Fruit fly (Drosophila melanogaster) whole organism, embryonic: Measurements from ENCODE around the gene CG46309.

Source experiments
- CG14710 ChIP-seq: fragments of 200-800 bp; sonication (Bioruptor generic); optimal IDR thresholded peaks from 3 replicates; lab custom pipeline; 2019; ENCODE audit warnings: missing biosample characterization, mild to moderate bottlenecking, missing genetic modification characterization, moderate library complexity
- CG15073 ChIP-seq: fragments of 200-800 bp; sonication (Bioruptor generic); optimal IDR thresholded peaks from 2 replicates; lab custom pipeline; 2016; ENCODE audit warnings: missing biosample characterization, missing genetic modification characterization
- CG15479 ChIP-seq: fragments of 200-800 bp; sonication (Bioruptor generic); optimal IDR thresholded peaks from 3 replicates; lab custom pipeline; 2019; ENCODE audit warnings: missing biosample characterization, mild to moderate bottlenecking, missing genetic modification characterization, moderate library complexity
- CG16779 ChIP-seq: fragments of 200-800 bp; sonication (Bioruptor generic); IDR thresholded peaks from 2 replicates; pipeline ENCODE4 v1.3.6; 2022; ENCODE audit warnings: missing biosample characterization, missing genetic modification characterization
- CG17912 ChIP-seq: fragments of 200-800 bp; sonication (Bioruptor generic); optimal IDR thresholded peaks from 2 replicates; lab custom pipeline; 2018; ENCODE audit warnings: missing biosample characterization, mild to moderate bottlenecking, missing genetic modification characterization
- CG18011 ChIP-seq: fragments of 200-800 bp; sonication (Bioruptor generic); optimal IDR thresholded peaks from 2 replicates; lab custom pipeline; 2017; ENCODE audit warnings: missing biosample characterization, missing genetic modification characterization, mild to moderate bottlenecking, moderate library complexity, missing genotype
- CG1832 ChIP-seq: fragments of 200-800 bp; sonication (Bioruptor generic); optimal IDR thresholded peaks from 2 replicates; lab custom pipeline; 2017; ENCODE audit warnings: missing biosample characterization, mild to moderate bottlenecking, missing genetic modification characterization, inconsistent platforms
- CG2129 ChIP-seq: fragments of 200-800 bp; sonication (Bioruptor generic); IDR thresholded peaks from 2 replicates; pipeline ENCODE4 v1.3.6; 2022; ENCODE audit warnings: missing biosample characterization, missing genetic modification characterization; ENCODE audit not compliant: partially characterized antibody
- CG2199 ChIP-seq: fragments of 200-800 bp; sonication (Bioruptor generic); IDR thresholded peaks from 3 replicates; pipeline ENCODE4 v1.3.6; 2022; ENCODE audit warnings: missing biosample characterization, missing genetic modification characterization
- CG3995 ChIP-seq: fragments of 200-800 bp; sonication (Bioruptor generic); optimal IDR thresholded peaks from 3 replicates; lab custom pipeline; 2016; ENCODE audit warnings: missing biosample characterization, missing genetic modification characterization
- CG5953 ChIP-seq: fragments of 200-800 bp; sonication (Bioruptor generic); IDR thresholded peaks from 2 replicates; pipeline ENCODE4 v1.3.6; 2022; ENCODE audit warnings: missing biosample characterization, missing genetic modification characterization
- CG6683 ChIP-seq: fragments of 200-800 bp; sonication (Bioruptor generic); optimal IDR thresholded peaks from 2 replicates; lab custom pipeline; 2017; ENCODE audit warnings: missing biosample characterization, mild to moderate bottlenecking, missing genetic modification characterization, missing genetic modification reagents
- CG7963 ChIP-seq: fragments of 200-800 bp; sonication (Bioruptor generic); IDR thresholded peaks from 3 replicates; pipeline ENCODE4 v1.3.6; 2022; ENCODE audit warnings: missing biosample characterization, missing genetic modification characterization; ENCODE audit not compliant: partially characterized antibody
- CG8281 ChIP-seq: fragments of 200-800 bp; sonication (Bioruptor generic); optimal IDR thresholded peaks from 2 replicates; lab custom pipeline; 2018; ENCODE audit warnings: missing biosample characterization, mild to moderate bottlenecking, missing genetic modification characterization, moderate library complexity
- CG9797 ChIP-seq: fragments of 200-800 bp; sonication (Bioruptor generic); optimal IDR thresholded peaks from 3 replicates; lab custom pipeline; 2018; ENCODE audit warnings: missing biosample characterization, mild to moderate bottlenecking, missing genetic modification characterization
- CTCF ChIP-seq: fragments of 200-800 bp; sonication (Bioruptor generic); optimal IDR thresholded peaks from 2 replicates; lab custom pipeline; 2017; ENCODE audit warnings: missing biosample characterization, mild to moderate bottlenecking, missing genetic modification characterization, moderate library complexity
- D ChIP-seq, 2 experiments: fragments of 200-800 bp in 1 of 2; fragments of >200 bp in 1 of 2; sonication (Bioruptor generic) in 1 of 2; optimal IDR thresholded peaks; 2 replicates in 1 of 2; 3 replicates in 1 of 2; lab custom pipeline; 2017; ENCODE audit warnings: mild to moderate bottlenecking in 1 of 2, missing biosample characterization in 1 of 2, missing genetic modification characterization in 1 of 2, missing genetic modification reagents in 1 of 2
- Max ChIP-seq: fragments of 200-800 bp; sonication (Bioruptor generic); optimal IDR thresholded peaks from 2 replicates; lab custom pipeline; 2016; ENCODE audit warnings: missing biosample characterization, mild to moderate bottlenecking, missing genetic modification characterization
- NK7.1 ChIP-seq: fragments of 200-800 bp; sonication (Bioruptor generic); optimal IDR thresholded peaks from 3 replicates; lab custom pipeline; 2016; ENCODE audit warnings: missing biosample characterization, missing genetic modification characterization
- Optix ChIP-seq: fragments of 200-800 bp; sonication (Bioruptor generic); IDR thresholded peaks from 3 replicates; pipeline ENCODE4 v1.3.6; 2022; ENCODE audit warnings: missing biosample characterization, missing genetic modification characterization
- Taf1 ChIP-seq: fragments of 200-800 bp; sonication (Bioruptor generic); IDR thresholded peaks from 2 replicates; pipeline ENCODE4 v1.3.6; 2022; ENCODE audit warnings: missing biosample characterization, missing genetic modification characterization
- ab ChIP-seq: fragments of 200-800 bp; sonication (Bioruptor generic); optimal IDR thresholded peaks from 2 replicates; lab custom pipeline; 2016; ENCODE audit warnings: missing biosample characterization, missing genetic modification characterization
- bcd ChIP-seq: fragments of 200-800 bp; sonication (Bioruptor generic); optimal IDR thresholded peaks from 2 replicates; lab custom pipeline; 2017; ENCODE audit warnings: missing biosample characterization, mild to moderate bottlenecking, missing genetic modification characterization
- crol ChIP-seq: fragments of 200-800 bp; sonication (Bioruptor generic); IDR thresholded peaks from 2 replicates; pipeline ENCODE4 v1.3.6; 2022; ENCODE audit warnings: missing biosample characterization, missing genetic modification characterization
- ewg ChIP-seq: fragments of 200-800 bp; sonication (Bioruptor generic); optimal IDR thresholded peaks from 3 replicates; lab custom pipeline; 2017; ENCODE audit warnings: mild to moderate bottlenecking, missing biosample characterization, missing genetic modification reagents, missing genetic modification characterization
- fd64A ChIP-seq: fragments of 200-800 bp; sonication (Bioruptor generic); optimal IDR thresholded peaks from 3 replicates; lab custom pipeline; 2018; ENCODE audit warnings: missing biosample characterization, mild to moderate bottlenecking, missing genetic modification characterization
- knrl ChIP-seq: fragments of 200-800 bp; sonication (Bioruptor generic); IDR thresholded peaks from 3 replicates; pipeline ENCODE4 v1.3.6; 2022; ENCODE audit warnings: missing biosample characterization, missing genetic modification characterization; ENCODE audit not compliant: partially characterized antibody
- nau ChIP-seq: fragments of 200-800 bp; sonication (Bioruptor generic); optimal IDR thresholded peaks from 3 replicates; lab custom pipeline; 2017; ENCODE audit warnings: missing biosample characterization, mild to moderate bottlenecking, missing genetic modification characterization, missing genetic modification reagents
- nerfin-1 ChIP-seq: fragments of 200-800 bp; sonication (Bioruptor generic); optimal IDR thresholded peaks from 3 replicates; lab custom pipeline; 2019; ENCODE audit warnings: missing biosample characterization, mild to moderate bottlenecking, missing genetic modification characterization, moderate library complexity
- nom ChIP-seq: fragments of 200-800 bp; sonication (Bioruptor generic); optimal IDR thresholded peaks from 2 replicates; lab custom pipeline; 2017; ENCODE audit warnings: missing biosample characterization, missing genetic modification characterization, mild to moderate bottlenecking, moderate library complexity, missing genetic modification reagents
- pros ChIP-seq: fragments of 200-800 bp; sonication (Bioruptor generic); optimal IDR thresholded peaks from 3 replicates; lab custom pipeline; 2019; ENCODE audit warnings: missing biosample characterization, mild to moderate bottlenecking, missing genetic modification characterization, moderate library complexity
- sens ChIP-seq: fragments of 200-800 bp; sonication (Bioruptor generic); peaks from one replicate; lab custom pipeline; 2016; ENCODE audit warnings: missing biosample characterization, missing genetic modification characterization
- stwl ChIP-seq: fragments of 200-800 bp; sonication (Bioruptor generic); optimal IDR thresholded peaks from 3 replicates; lab custom pipeline; 2018; ENCODE audit warnings: missing biosample characterization, mild to moderate bottlenecking, missing genetic modification characterization, moderate library complexity
- tll ChIP-seq, 2 experiments: fragments of 200-800 bp in 1 of 2; fragments of >200 bp in 1 of 2; sonication (Bioruptor generic) in 1 of 2; optimal IDR thresholded peaks; 2 replicates each; lab custom pipeline; 2017 to 2019; ENCODE audit warnings: missing biosample characterization in 2 of 2, missing genetic modification characterization in 2 of 2, mild to moderate bottlenecking in 1 of 2, moderate library complexity in 1 of 2
- unc-4 ChIP-seq: fragments of 200-800 bp; sonication (Bioruptor generic); IDR thresholded peaks from 2 replicates; pipeline ENCODE4 v1.3.6; 2022; ENCODE audit warnings: missing biosample characterization, missing genetic modification characterization; ENCODE audit not compliant: partially characterized antibody

Gene CG46309

DNA sequence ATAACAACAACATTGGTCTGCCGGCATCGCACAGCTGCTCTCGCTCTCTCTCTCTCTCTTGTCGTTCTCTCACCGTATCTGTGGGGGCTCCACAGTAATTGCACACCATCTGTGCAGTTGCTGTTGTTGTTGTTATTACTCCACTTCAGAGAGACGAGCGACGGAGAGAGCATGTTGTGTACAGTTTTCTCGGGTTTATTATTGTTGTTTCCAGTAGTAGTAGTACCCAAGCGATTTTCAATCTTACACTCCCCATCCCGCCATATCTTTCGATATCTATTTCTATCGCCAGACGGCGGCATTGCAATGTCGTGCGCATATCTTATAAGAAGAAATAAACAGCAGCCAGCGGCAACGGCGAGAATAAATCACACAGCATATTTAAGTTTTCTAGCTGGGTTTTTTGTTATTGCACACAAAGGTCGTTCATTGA, 16.5 kb upstream of the CG46309 start (continued):
- no peak for TF ChIP-seq CG7963 (GFP tag; lab: Robert Waterston, UW)
- no peak for TF ChIP-seq CG14710 (tag; lab: Kevin White, UChicago)
- TF ChIP-seq CG6683 (GFP tag; lab: Kevin White, UChicago) = no peak
- no peak for TF ChIP-seq CG2129 (GFP tag; lab: Robert Waterston, UW)
- TF ChIP-seq fd64A (GFP tag; lab: Kevin White, UChicago) = no peak
- peak; percentile 6 for TF ChIP-seq CTCF (GFP tag; lab: Kevin White, UChicago)
- peak; percentile 8 for TF ChIP-seq nom (GFP tag; lab: Kevin White, UChicago)
- TF ChIP-seq ab = no peak
- TF ChIP-seq nerfin-1 (tag; lab: Kevin White, UChicago) = peak; percentile 25
- peak; percentile 58 for TF ChIP-seq pros (GFP tag; lab: Kevin White, UChicago)
- TF ChIP-seq bcd (GFP tag; lab: Kevin White, UChicago) = no peak
- peak; percentile 4 for TF ChIP-seq CG17912 (GFP tag; lab: Kevin White, UChicago)
- TF ChIP-seq CG3995 = no peak

DNA sequence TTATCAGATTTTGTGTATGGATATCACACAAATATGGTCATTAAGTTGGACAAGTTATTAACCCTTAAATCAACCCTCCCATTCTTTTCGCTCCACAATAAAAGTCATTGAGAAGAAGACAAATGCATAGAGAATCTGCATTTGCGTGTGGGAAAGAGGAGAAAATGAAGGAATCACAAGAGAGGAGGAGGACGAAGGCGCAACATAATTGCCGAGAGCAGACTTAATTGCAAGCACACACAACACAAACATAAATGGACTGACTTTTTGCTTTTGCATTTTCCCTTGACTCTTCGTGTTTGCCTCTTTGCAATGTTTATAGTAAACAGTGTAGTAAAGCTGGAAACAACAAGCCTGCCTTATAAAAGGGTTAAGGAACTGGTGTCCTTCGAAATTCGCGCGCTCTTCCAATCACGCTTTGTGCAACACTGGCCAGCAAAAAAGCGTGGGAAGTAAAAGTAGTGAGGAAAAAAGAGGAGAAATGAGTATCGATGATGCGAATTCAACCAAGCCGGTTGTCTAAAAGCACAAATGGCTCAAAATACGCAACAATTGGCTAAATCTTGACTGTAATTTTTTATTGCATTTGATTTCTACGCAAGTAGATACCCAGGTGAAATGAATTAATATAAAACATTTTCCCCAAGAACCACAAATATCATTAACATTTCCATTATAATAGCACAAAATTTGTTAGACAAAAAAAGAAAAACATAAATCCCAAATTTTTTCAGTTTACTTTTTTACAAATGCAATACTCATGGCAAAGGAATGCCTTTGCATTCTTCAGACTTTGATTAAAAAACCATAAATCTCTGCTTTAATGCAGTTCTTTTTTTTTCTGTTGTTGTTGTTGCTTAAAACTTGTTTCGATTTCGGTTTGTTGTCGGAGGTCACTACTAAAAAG, 15.8 kb upstream of the CG46309 start:
- TF ChIP-seq sens (GFP tag; lab: Kevin White, UChicago) (peak; percentile 75), Taf1 (GFP tag; lab: Robert Waterston, UW) (no peak), nom (GFP tag; lab: Kevin White, UChicago) (peak; percentile 27), nau (no peak)

DNA sequence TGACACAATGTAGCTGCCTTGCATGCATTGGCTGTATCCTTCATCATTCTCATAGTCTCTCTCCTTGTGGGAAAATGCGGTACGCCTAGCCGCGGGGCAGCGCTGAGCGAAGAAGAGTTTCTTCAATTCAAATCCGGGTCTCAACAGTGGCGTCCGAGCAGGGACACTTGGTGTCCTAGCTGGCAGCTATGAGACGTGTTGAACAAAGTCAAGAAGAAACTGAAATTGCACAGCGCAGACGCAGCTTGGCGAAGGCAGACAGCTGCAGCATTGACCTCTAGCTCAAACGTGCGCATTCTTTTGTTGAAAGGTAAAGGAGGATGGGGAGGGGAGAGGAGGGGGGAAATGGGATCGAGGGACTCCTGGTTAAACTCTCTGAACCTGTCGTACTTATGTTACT, 12.1 kb upstream of the CG46309 start:
- TF ChIP-seq CG2199 (GFP tag; lab: Robert Waterston, UW) (0 out of 3 replicates have a peak, but pooled peaks have one; percentile 72), CG1832 (GFP tag; lab: Kevin White, UChicago) (peak; percentile 15), CG15479 (GFP tag; lab: Kevin White, UChicago) (peak; percentile 11), NK7.1 (GFP tag; lab: Kevin White, UChicago) (no peak), stwl (tag; lab: Kevin White, UChicago) (peak; percentile 36), D (optimal IDR thresholded peaks at IDR 0.05; lab: Kevin White, UChicago) (peak; percentile 4), D (GFP tag; optimal IDR thresholded peaks at IDR 0.05; lab: Kevin White, UChicago) (no peak), knrl (GFP tag; lab: Robert Waterston, UW) (peak; percentile 14; the same call in 1 of the 3 replicates), unc-4 (GFP tag; lab: Robert Waterston, UW) (no peak), CG9797 (GFP tag; lab: Kevin White, UChicago) (no peak), Optix (GFP tag; lab: Robert Waterston, UW) (no peak), CG18011 (GFP tag; lab: Kevin White, UChicago) (peak; percentile 94), crol (GFP tag; lab: Robert Waterston, UW) (peak; percentile 57; the same call in 1 of the 2 replicates), CG16779 (peak; percentile 32; the same call in 1 of the 2 replicates), CG5953 (0 out of 2 replicates have a peak, but pooled peaks have one; percentile 36), Max (GFP tag; lab: Kevin White, UChicago) (no peak), tll (GFP tag; optimal IDR thresholded peaks at IDR 0.05; lab: Kevin White, UChicago) (no peak), ewg (GFP tag; lab: Kevin White, UChicago) (peak; percentile 19), CG15073 (peak; percentile 86), CG8281 (tag; lab: Kevin White, UChicago) (no peak)
